Worm (Caenorhabditis elegans) whole organism, young adult: ENCODE results near the gene T13H10.2.
A peak's percentile ranks its signal among the peaks of the same experiment; 100 is the strongest.

Experiments used
- B0019.2 ChIP-seq: fragments of 200-800 bp; sonication (Bioruptor generic); conservative IDR thresholded peaks from 2 replicates; pipeline ENCODE4 v1.3.6; 2022; ENCODE audit warnings: missing genetic modification reagents, missing genetic modification characterization, missing compliant biosample characterization
- B0035.1 ChIP-seq: sonication (generic microtip); optimal IDR thresholded peaks from 2 replicates; lab custom pipeline; 2016; ENCODE audit warnings: missing genetic modification characterization, mild to moderate bottlenecking, missing compliant biosample characterization, missing genotype, missing genetic modification reagents
- B0336.3 ChIP-seq: fragments of 200-800 bp; sonication (Bioruptor generic); IDR thresholded peaks from 2 replicates; pipeline ENCODE4 v1.3.6; 2022; ENCODE audit warnings: missing genetic modification characterization, missing compliant biosample characterization
- C06A6.2 ChIP-seq: fragments of 200-800 bp; sonication (Bioruptor generic); conservative IDR thresholded peaks from 2 replicates; pipeline ENCODE4 v1.3.6; 2022; ENCODE audit warnings: missing genetic modification characterization, missing compliant biosample characterization
- F10E7.11 ChIP-seq: sonication (generic microtip); optimal IDR thresholded peaks from 2 replicates; lab custom pipeline; 2017; ENCODE audit warnings: mild to moderate bottlenecking, missing genetic modification characterization, moderate library complexity, missing compliant biosample characterization
- F37B4.10 ChIP-seq: fragments of 200-800 bp; sonication (Bioruptor generic); IDR thresholded peaks from 2 replicates; pipeline ENCODE4 v1.3.6; 2022; ENCODE audit warnings: missing genetic modification characterization, missing compliant biosample characterization
- F57C9.4 ChIP-seq: sonication (generic microtip); optimal IDR thresholded peaks from 2 replicates; lab custom pipeline; 2017; ENCODE audit warnings: mild to moderate bottlenecking, missing genetic modification characterization, missing compliant biosample characterization
- K12H6.12 ChIP-seq: fragments of 200-800 bp; sonication (Bioruptor generic); optimal IDR thresholded peaks from 2 replicates; lab custom pipeline; 2018; ENCODE audit warnings: mild to moderate bottlenecking, missing genetic modification characterization, missing compliant biosample characterization
- T26A5.8 ChIP-seq: sonication (generic microtip); optimal IDR thresholded peaks from 2 replicates; lab custom pipeline; 2016; ENCODE audit warnings: missing genetic modification characterization, missing compliant biosample characterization
- Y53G8AR.9 ChIP-seq: fragments of 200-800 bp; sonication (Bioruptor generic); conservative IDR thresholded peaks from 2 replicates; pipeline ENCODE4 v1.3.6; 2022; ENCODE audit warnings: missing genetic modification reagents, missing genetic modification characterization, missing compliant biosample characterization
- Y79H2A.3 ChIP-seq: fragments of 200-800 bp; sonication (Bioruptor generic); conservative IDR thresholded peaks from 2 replicates; pipeline ENCODE4 v1.3.6; 2022; ENCODE audit warnings: missing genetic modification reagents, missing genetic modification characterization, missing compliant biosample characterization
- Y95B8A.8 ChIP-seq: fragments of 200-800 bp; sonication (Bioruptor generic); IDR thresholded peaks from 2 replicates; pipeline ENCODE4 v1.3.6; 2022; ENCODE audit warnings: missing genetic modification reagents, missing genetic modification characterization, missing compliant biosample characterization
- atf-7 ChIP-seq: sonication (generic microtip); optimal IDR thresholded peaks from 2 replicates; lab custom pipeline; 2017; ENCODE audit warnings: mild to moderate bottlenecking, missing genetic modification characterization, missing compliant biosample characterization
- attf-3 ChIP-seq: fragments of 200-800 bp; sonication (Bioruptor generic); conservative IDR thresholded peaks from 2 replicates; pipeline ENCODE4 v1.3.6; 2022; ENCODE audit warnings: missing genetic modification reagents, missing genetic modification characterization, missing compliant biosample characterization
- attf-5 ChIP-seq: fragments of 200-800 bp; sonication (Bioruptor generic); optimal IDR thresholded peaks from 2 replicates; lab custom pipeline; 2018; ENCODE audit warnings: mild to moderate bottlenecking, missing genetic modification characterization, missing compliant biosample characterization
- attf-6 ChIP-seq: fragments of 200-800 bp; sonication (Bioruptor generic); IDR thresholded peaks from 2 replicates; pipeline ENCODE4 v1.3.6; 2022; ENCODE audit warnings: missing genetic modification reagents, missing genetic modification characterization, missing compliant biosample characterization
- ccch-3 ChIP-seq: fragments of 200-800 bp; sonication (Bioruptor generic); optimal IDR thresholded peaks from 2 replicates; lab custom pipeline; 2018; ENCODE audit warnings: mild to moderate bottlenecking, missing genetic modification characterization, missing compliant biosample characterization
- cebp-2 ChIP-seq: fragments of 200-800 bp; sonication (Bioruptor generic); IDR thresholded peaks from 2 replicates; pipeline ENCODE4 v1.3.6; 2022; ENCODE audit warnings: missing genetic modification characterization, missing compliant biosample characterization
- ceh-91 ChIP-seq: fragments of 200-800 bp; sonication (Bioruptor generic); IDR thresholded peaks from 2 replicates; pipeline ENCODE4 v1.3.6; 2022; ENCODE audit warnings: missing genetic modification reagents, missing genetic modification characterization, missing compliant biosample characterization
- die-1 ChIP-seq: sonication (generic microtip); optimal IDR thresholded peaks from 2 replicates; lab custom pipeline; 2016; ENCODE audit warnings: missing genotype, mild to moderate bottlenecking, missing genetic modification characterization, missing compliant biosample characterization
- dpl-1 ChIP-seq: fragments of 150-350 bp; optimal IDR thresholded peaks from 2 replicates; lab custom pipeline; 2014; ENCODE audit warnings: missing biosample characterization, missing genetic modification reagents, missing genetic modification characterization
- egl-44 ChIP-seq: fragments of 200-800 bp; sonication (Bioruptor generic); IDR thresholded peaks from 2 replicates; pipeline ENCODE4 v1.3.6; 2022; ENCODE audit warnings: missing genetic modification reagents, missing genetic modification characterization, missing compliant biosample characterization
- ekl-4 ChIP-seq: fragments of 200-800 bp; sonication (Bioruptor generic); IDR thresholded peaks from 2 replicates; pipeline ENCODE4 v1.3.6; 2022; ENCODE audit warnings: missing genetic modification reagents, missing genetic modification characterization, missing compliant biosample characterization
- fkh-3 ChIP-seq: sonication (generic microtip); optimal IDR thresholded peaks from 2 replicates; lab custom pipeline; 2016; ENCODE audit warnings: mild to moderate bottlenecking, missing genetic modification characterization, missing compliant biosample characterization
- hlh-12 ChIP-seq: sonication (generic microtip); optimal IDR thresholded peaks from 2 replicates; lab custom pipeline; 2016; ENCODE audit warnings: missing genetic modification characterization, missing compliant biosample characterization
- lin-35 ChIP-seq, 3 experiments: fragments of 150-350 bp in 2 of 3; sonication (generic microtip) in 1 of 3; optimal IDR thresholded peaks; 2 replicates each; lab custom pipeline; 2014 to 2018; ENCODE audit warnings: missing biosample characterization in 3 of 3, missing genetic modification characterization in 3 of 3, missing genetic modification reagents in 3 of 3
- lin-54 ChIP-seq: fragments of 200-800 bp; sonication (Bioruptor generic); optimal IDR thresholded peaks from 2 replicates; lab custom pipeline; 2018; ENCODE audit warnings: mild to moderate bottlenecking, missing genetic modification characterization, missing compliant biosample characterization
- lir-1 ChIP-seq: fragments of 200-800 bp; sonication (Bioruptor generic); conservative IDR thresholded peaks from 2 replicates; pipeline ENCODE4 v1.3.6; 2022; ENCODE audit warnings: missing genetic modification reagents, missing genetic modification characterization, missing compliant biosample characterization
- lsl-1 ChIP-seq: fragments of 200-800 bp; sonication (Bioruptor generic); optimal IDR thresholded peaks from 2 replicates; lab custom pipeline; 2018; ENCODE audit warnings: mild to moderate bottlenecking, missing genetic modification characterization, moderate library complexity, missing compliant biosample characterization
- madf-3 ChIP-seq: fragments of 200-800 bp; sonication (Bioruptor generic); IDR thresholded peaks from 2 replicates; pipeline ENCODE4 v1.3.6; 2022; ENCODE audit warnings: missing genetic modification reagents, missing genetic modification characterization, missing compliant biosample characterization
- madf-6 ChIP-seq: fragments of 200-800 bp; sonication (Bioruptor generic); IDR thresholded peaks from 2 replicates; pipeline ENCODE4 v1.3.6; 2022; ENCODE audit warnings: missing genetic modification reagents, missing genetic modification characterization, missing compliant biosample characterization
- madf-8 ChIP-seq: fragments of 200-800 bp; sonication (Bioruptor generic); conservative IDR thresholded peaks from 2 replicates; pipeline ENCODE4 v1.3.6; 2022; ENCODE audit warnings: missing genetic modification reagents, missing genetic modification characterization, missing compliant biosample characterization
- mes-4 ChIP-seq: sonication (generic microtip); optimal IDR thresholded peaks from 2 replicates; lab custom pipeline; 2016; ENCODE audit warnings: missing genotype, missing genetic modification characterization, missing compliant biosample characterization
- nfya-2 ChIP-seq: fragments of 200-800 bp; sonication (Bioruptor generic); IDR thresholded peaks from 2 replicates; pipeline ENCODE4 v1.3.6; 2022; ENCODE audit warnings: missing genetic modification reagents, missing genetic modification characterization, missing compliant biosample characterization
- nhr-120 ChIP-seq: fragments of 200-800 bp; sonication (Bioruptor generic); IDR thresholded peaks from 2 replicates; pipeline ENCODE4 v1.3.6; 2022; ENCODE audit warnings: missing genetic modification characterization, missing compliant biosample characterization
- pbrm-1 ChIP-seq: fragments of 200-800 bp; sonication (Bioruptor generic); IDR thresholded peaks from 2 replicates; pipeline ENCODE4 v1.3.6; 2022; ENCODE audit warnings: missing genetic modification reagents, missing genetic modification characterization, missing compliant biosample characterization
- rcor-1 ChIP-seq: fragments of 200-800 bp; sonication (Bioruptor generic); IDR thresholded peaks from 2 replicates; pipeline ENCODE4 v1.3.6; 2022; ENCODE audit warnings: missing genetic modification reagents, missing genetic modification characterization, missing compliant biosample characterization
- repo-1 ChIP-seq: sonication (generic microtip); optimal IDR thresholded peaks from 2 replicates; lab custom pipeline; 2017; ENCODE audit warnings: mild to moderate bottlenecking, missing genetic modification characterization, missing compliant biosample characterization
- rpc-1 ChIP-seq, 2 experiments: fragments of 150-350 bp in 1 of 2; sonication (generic microtip) in 1 of 2; optimal IDR thresholded peaks; 2 replicates each; lab custom pipeline; 2014 to 2018; ENCODE audit warnings: missing biosample characterization in 1 of 2, missing genetic modification characterization in 1 of 2, missing genetic modification reagents in 1 of 2, missing genotype in 1 of 2
- sdz-38 ChIP-seq: sonication (generic microtip); optimal IDR thresholded peaks from 2 replicates; lab custom pipeline; 2016; ENCODE audit warnings: missing genotype, missing genetic modification characterization, missing compliant biosample characterization
- snpc-1.1 ChIP-seq: sonication (generic microtip); optimal IDR thresholded peaks from 2 replicates; lab custom pipeline; 2017; ENCODE audit warnings: missing genetic modification characterization, mild to moderate bottlenecking, missing compliant biosample characterization, antibody characterized with exemption, moderate library complexity, missing genotype, missing genetic modification reagents; ENCODE audit not compliant: insufficient read depth
- somi-1 ChIP-seq: fragments of 200-800 bp; sonication (Bioruptor generic); optimal IDR thresholded peaks from 2 replicates; lab custom pipeline; 2018; ENCODE audit warnings: mild to moderate bottlenecking, missing genetic modification characterization, missing compliant biosample characterization
- unc-130 ChIP-seq: sonication (generic microtip); optimal IDR thresholded peaks from 2 replicates; lab custom pipeline; 2016; ENCODE audit warnings: missing genetic modification reagents, missing genetic modification characterization, missing compliant biosample characterization
- unc-62 ChIP-seq: fragments of 150-350 bp; optimal IDR thresholded peaks from 2 replicates; lab custom pipeline; 2014; ENCODE audit warnings: missing biosample characterization, missing genetic modification reagents, missing genetic modification characterization
- xnd-1 ChIP-seq: sonication (generic microtip); optimal IDR thresholded peaks from 2 replicates; lab custom pipeline; 2016; ENCODE audit warnings: missing genotype, missing genetic modification reagents, missing genetic modification characterization, missing compliant biosample characterization
- ztf-18 ChIP-seq: sonication (generic microtip); optimal IDR thresholded peaks from 2 replicates; lab custom pipeline; 2016; ENCODE audit warnings: missing genotype, mild to moderate bottlenecking, missing genetic modification characterization, missing compliant biosample characterization
- ztf-22 ChIP-seq: fragments of 200-800 bp; sonication (Bioruptor generic); optimal IDR thresholded peaks from 2 replicates; lab custom pipeline; 2018; ENCODE audit warnings: mild to moderate bottlenecking, missing genetic modification characterization, moderate library complexity, missing compliant biosample characterization
- ztf-28 ChIP-seq: fragments of 200-800 bp; sonication (Bioruptor generic); IDR thresholded peaks from 2 replicates; pipeline ENCODE4 v1.3.6; 2022; ENCODE audit warnings: missing genetic modification reagents, missing genetic modification characterization, missing compliant biosample characterization
- ztf-6 ChIP-seq: fragments of 200-800 bp; sonication (Bioruptor generic); IDR thresholded peaks from 2 replicates; pipeline ENCODE4 v1.3.6; 2022; ENCODE audit warnings: missing genetic modification reagents, missing genetic modification characterization, missing compliant biosample characterization

T13H10.2 gene

ce11 chrIV:9994895-9995394 lies 30.9 kb downstream of the T13H10.2 start, which contains the start of gene uba-1 (continued):
- TF ChIP-seq lin-54 (GFP tag; lab: Kevin White, UChicago) (peak; percentile 79), rcor-1 (GFP tag; lab: Robert Waterston, UW) (0 out of 2 replicates have a peak, but pooled peaks have one; percentile 6), K12H6.12 (no peak), ekl-4 (peak; percentile 71; the same call in 1 of the 2 replicates), Y79H2A.3 (no peak), B0336.3 (GFP tag; lab: Robert Waterston, UW) (peak; percentile 94), ccch-3 (GFP tag; lab: Kevin White, UChicago) (no peak), ceh-91 (peak; percentile 73; the same call in 1 of the 2 replicates), repo-1 (peak; percentile 84), F37B4.10 (GFP tag; lab: Robert Waterston, UW) (no peak), ztf-28 (GFP tag; lab: Robert Waterston, UW) (no peak), cebp-2 (GFP tag; lab: Robert Waterston, UW) (no peak), lir-1 (GFP tag; lab: Robert Waterston, UW) (no peak; the same call in 1 of the 2 replicates), hlh-12 (no peak), unc-130 (GFP tag; lab: Kevin White, UChicago) (peak; percentile 55), madf-8 (peak; percentile 90), rpc-1 (optimal IDR thresholded peaks at IDR 0.05; lab: Kevin White, UChicago) (no peak), rpc-1 (tag; optimal IDR thresholded peaks at IDR 0.05; lab: Kevin White, UChicago) (no peak), nhr-120 (GFP tag; lab: Robert Waterston, UW) (no peak), xnd-1 (peak; percentile 75), F10E7.11 (tag; lab: Kevin White, UChicago) (no peak), fkh-3 (tag; lab: Kevin White, UChicago) (no peak), Y53G8AR.9 (GFP tag; lab: Robert Waterston, UW) (peak; percentile 89), Y95B8A.8 (GFP tag; lab: Robert Waterston, UW) (no peak), pbrm-1 (peak; percentile 63; the same call in 1 of the 2 replicates), F57C9.4 (tag; lab: Kevin White, UChicago) (no peak), madf-3 (GFP tag; lab: Robert Waterston, UW) (no peak), madf-6 (GFP tag; lab: Robert Waterston, UW) (peak; percentile 94), lsl-1 (GFP tag; lab: Kevin White, UChicago) (peak; percentile 70), C06A6.2 (GFP tag; lab: Robert Waterston, UW) (no peak; the same call in 1 of the 2 replicates), egl-44 (GFP tag; lab: Robert Waterston, UW) (no peak), mes-4 (tag; lab: Kevin White, UChicago) (no peak), T26A5.8 (no peak), ztf-22 (GFP tag; lab: Kevin White, UChicago) (peak; percentile 31), B0019.2 (GFP tag; lab: Robert Waterston, UW) (peak; percentile 64; the same call in 1 of the 2 replicates), sdz-38 (no peak), ztf-6 (GFP tag; lab: Robert Waterston, UW) (no peak), somi-1 (no peak), atf-7 (peak; percentile 48), attf-5 (GFP tag; lab: Kevin White, UChicago) (peak; percentile 45), B0035.1 (tag; lab: Kevin White, UChicago) (no peak), snpc-1.1 (tag; lab: Kevin White, UChicago) (no peak), attf-3 (no peak), lin-35 (GFP tag; optimal IDR thresholded peaks at IDR 0.05; lab: Kevin White, UChicago) (peak; percentile 13 to 77 (median 48)), attf-6 (0 out of 2 replicates have a peak, but pooled peaks have one; percentile 25), nfya-2 (GFP tag; lab: Robert Waterston, UW) (no peak), die-1 (tag; lab: Kevin White, UChicago) (peak; percentile 42), dpl-1 (GFP tag; lab: Kevin White, UChicago) (peak; percentile 79), ztf-18 (tag; lab: Kevin White, UChicago) (no peak), unc-62 (GFP tag; lab: Kevin White, UChicago) (no peak)
